Fruit fly (Drosophila melanogaster): Measurements from ENCODE around the gene eIF2Bbeta.

eIF2Bbeta gene

DNA sequence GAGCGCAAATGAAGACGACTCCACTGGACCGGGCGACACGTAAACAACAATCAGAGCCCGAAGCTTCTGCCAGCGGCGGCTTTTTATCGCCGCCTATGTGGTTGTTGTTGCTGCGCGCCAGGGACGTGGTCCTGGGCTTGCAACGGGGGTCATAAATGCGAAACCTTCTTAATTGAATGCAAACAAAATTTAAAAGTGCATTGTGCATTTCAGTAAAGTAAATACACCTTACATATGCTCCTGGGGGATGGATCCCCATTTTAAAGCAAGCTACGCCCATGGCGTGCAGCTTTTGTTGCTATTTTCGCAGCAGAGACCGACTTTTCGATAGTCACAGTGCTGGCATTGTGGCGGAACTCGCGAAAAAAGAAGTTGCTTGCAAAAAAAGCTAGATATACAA, 678 bp upstream of the eIF2Bbeta start, which contains the start of gene Ugalt (continued):
- TF ChIP-seq MTF-1 (GFP tag; optimal IDR thresholded peaks at IDR 0.05; ENCODE audit: borderline replicate concordance) (peak; percentile 100), ERR (GFP tag; optimal IDR thresholded peaks at IDR 0.05) (peak; percentile 100), crp (GFP tag; optimal IDR thresholded peaks at IDR 0.05) (peak; percentile 63 to 84), fd102C (GFP tag; optimal IDR thresholded peaks at IDR 0.05) (peak; percentile 97), CG1024 (GFP tag; IDR thresholded peaks at IDR 0.05) (peak; percentile 100), CG2199 (GFP tag; IDR thresholded peaks at IDR 0.05) (peak; percentile 100), CG10462 (GFP tag; optimal IDR thresholded peaks at IDR 0.05) (peak; percentile 100), Bteb2 (GFP tag; optimal IDR thresholded peaks at IDR 0.05) (peak; percentile 100), gsb-n (tag; optimal IDR thresholded peaks at IDR 0.05) (peak; percentile 100), Dip2 (GFP tag; IDR thresholded peaks at IDR 0.05) (peak; percentile 88), esg (GFP tag; conservative IDR thresholded peaks at IDR 0.05) (peak; percentile 100), Meics (GFP tag; optimal IDR thresholded peaks at IDR 0.05) (peak; percentile 100), bigmax (GFP tag; optimal IDR thresholded peaks at IDR 0.05) (peak; percentile 94), CG12071 (GFP tag; optimal IDR thresholded peaks at IDR 0.05) (peak; percentile 100), Opbp (GFP tag; IDR thresholded peaks at IDR 0.05; ENCODE audit: partially characterized antibody) (peak; percentile 51; the same call in 1 of the 3 replicates), dysf (GFP tag; IDR thresholded peaks at IDR 0.05) (peak; percentile 100), CG3847 (GFP tag; IDR thresholded peaks at IDR 0.05) (peak; percentile 100), Hmx (GFP tag; optimal IDR thresholded peaks at IDR 0.05) (peak; percentile 99), NK7.1 (GFP tag; optimal IDR thresholded peaks at IDR 0.05) (peak; percentile 100), nerfin-1 (tag; optimal IDR thresholded peaks at IDR 0.05) (peak; percentile 100), jing (GFP tag; optimal IDR thresholded peaks at IDR 0.05) (peak; percentile 100), CG4707 (GFP tag; optimal IDR thresholded peaks at IDR 0.05) (peak; percentile 99), yki (optimal IDR thresholded peaks at IDR 0.05) (no peak), lbe (GFP tag; optimal IDR thresholded peaks at IDR 0.05) (peak; percentile 99), HmgZ (tag; optimal IDR thresholded peaks at IDR 0.05) (peak; percentile 100), Sox100B (GFP tag; optimal IDR thresholded peaks at IDR 0.05) (peak; percentile 100), CG2875 (GFP tag; optimal IDR thresholded peaks at IDR 0.05) (peak; percentile 100), bcd (GFP tag; optimal IDR thresholded peaks at IDR 0.05) (peak; percentile 100), Ets97D (GFP tag; optimal IDR thresholded peaks at IDR 0.05) (peak; percentile 98), grau (tag; optimal IDR thresholded peaks at IDR 0.05) (peak; percentile 100), CG3995 (GFP tag; optimal IDR thresholded peaks at IDR 0.05) (peak; percentile 94), Dfd (GFP tag; optimal IDR thresholded peaks at IDR 0.05) (peak in 1 of 2 experiments; percentile 94), lov (optimal IDR thresholded peaks at IDR 0.05) (no peak), lov (GFP tag; IDR thresholded peaks at IDR 0.05) (peak; percentile 100), nerfin-2 (GFP tag; IDR thresholded peaks at IDR 0.05; ENCODE audit: partially characterized antibody) (0 out of 2 replicates have a peak, but pooled peaks have one; percentile 27), Sox102F (GFP tag; optimal IDR thresholded peaks at IDR 0.05) (peak; percentile 100), slou (GFP tag; optimal IDR thresholded peaks at IDR 0.05) (peak; percentile 100), pzg (GFP tag; optimal IDR thresholded peaks at IDR 0.05) (peak; percentile 89), CG42726 (GFP tag; IDR thresholded peaks at IDR 0.05; ENCODE audit: partially characterized antibody) (peak; percentile 79), CG6854 (GFP tag; optimal IDR thresholded peaks at IDR 0.05) (peak; percentile 100), al (GFP tag; IDR thresholded peaks at IDR 0.05) (peak; percentile 100), Aef1 (GFP tag; IDR thresholded peaks at IDR 0.05) (peak; percentile 100), Dad (GFP tag; optimal IDR thresholded peaks at IDR 0.05) (peak; percentile 100), CG6765 (GFP tag; optimal IDR thresholded peaks at IDR 0.05) (peak; percentile 100), Ssrp (tag; optimal IDR thresholded peaks at IDR 0.05) (peak; percentile 100), CG11093 (GFP tag; IDR thresholded peaks at IDR 0.05) (peak; percentile 100), nmo (GFP tag; optimal IDR thresholded peaks at IDR 0.05) (peak; percentile 100), slp2 (GFP tag; optimal IDR thresholded peaks at IDR 0.05) (peak; percentile 100), bbx (GFP tag; IDR thresholded peaks at IDR 0.05; ENCODE audit: partially characterized antibody) (peak; percentile 51), cato (GFP tag; optimal IDR thresholded peaks at IDR 0.05; ENCODE audit: borderline replicate concordance) (peak; percentile 100)
